Worm (Caenorhabditis elegans) whole organism, L4/young adult: ENCODE measurements around the gene fbxa-54.
A peak's percentile ranks its signal among the peaks of the same experiment; 100 is the strongest.

Source experiments
- W03F9.2 ChIP-seq: fragments of 150-350 bp; optimal IDR thresholded peaks from 2 replicates; lab custom pipeline; 2014; ENCODE audit warnings: missing biosample characterization, missing genetic modification characterization
- dao-5 ChIP-seq: sonication (generic microtip); optimal IDR thresholded peaks from 2 replicates; lab custom pipeline; 2016; ENCODE audit warnings: missing genotype, missing genetic modification characterization, moderate library complexity, missing compliant biosample characterization
- him-1 ChIP-seq: sonication (generic microtip); optimal IDR thresholded peaks from 2 replicates; lab custom pipeline; 2016; ENCODE audit warnings: missing genotype, missing genetic modification reagents, missing genetic modification characterization, missing compliant biosample characterization

Gene fbxa-54

DNA sequence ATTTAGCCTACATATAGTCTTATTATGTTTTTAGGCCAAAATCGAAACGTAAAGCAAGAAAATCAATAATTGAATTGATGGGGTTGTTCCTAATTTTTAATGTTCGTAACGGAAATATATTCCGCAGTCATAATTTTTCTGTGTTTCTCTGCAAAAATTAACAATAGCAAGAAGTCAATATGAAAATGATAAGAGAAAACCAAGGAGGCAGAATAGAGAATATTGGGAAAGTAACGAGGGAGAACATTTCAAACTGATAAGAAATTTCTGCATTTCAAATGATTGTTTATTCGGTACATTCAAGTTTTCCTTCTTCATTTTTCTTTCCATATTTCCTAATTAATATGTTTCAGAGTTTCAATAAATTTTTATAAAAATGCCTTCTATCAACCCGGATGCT is at the start of gene fbxa-54:
fbxa-54 (plus strand) TSS at position 354 of the 400 bp plus-strand sequence.
- no peak for TF ChIP-seq him-1 (tag; lab: Kevin White, UChicago)

DNA sequence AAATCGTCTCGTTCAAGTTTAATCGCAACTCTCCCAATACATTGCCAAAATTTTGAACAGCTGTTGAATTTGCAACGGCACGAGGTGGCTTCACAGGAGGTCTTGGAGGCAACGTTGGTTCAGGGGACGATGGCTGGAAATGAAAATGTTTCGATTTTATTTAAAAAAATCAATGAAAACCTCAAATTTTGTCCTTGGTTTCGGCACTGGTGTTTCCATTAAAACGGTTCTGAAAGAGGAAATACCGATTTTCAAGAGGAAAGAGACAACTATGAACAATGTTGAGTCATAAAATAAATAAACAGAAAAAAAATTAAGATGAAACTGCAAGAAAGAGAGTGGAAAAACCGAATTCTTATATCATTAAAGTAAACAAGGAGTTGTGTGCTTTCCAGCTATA is 48.8 kb upstream of the fbxa-54 start, which contains the start of gene F23H11.4:
F23H11.4 (minus strand) TSS at position 229 of the 400 bp plus-strand sequence.
- TF ChIP-seq dao-5 (no peak), him-1 (tag; lab: Kevin White, UChicago) (no peak), W03F9.2 (tag; lab: Kevin White, UChicago) (no peak)

DNA sequence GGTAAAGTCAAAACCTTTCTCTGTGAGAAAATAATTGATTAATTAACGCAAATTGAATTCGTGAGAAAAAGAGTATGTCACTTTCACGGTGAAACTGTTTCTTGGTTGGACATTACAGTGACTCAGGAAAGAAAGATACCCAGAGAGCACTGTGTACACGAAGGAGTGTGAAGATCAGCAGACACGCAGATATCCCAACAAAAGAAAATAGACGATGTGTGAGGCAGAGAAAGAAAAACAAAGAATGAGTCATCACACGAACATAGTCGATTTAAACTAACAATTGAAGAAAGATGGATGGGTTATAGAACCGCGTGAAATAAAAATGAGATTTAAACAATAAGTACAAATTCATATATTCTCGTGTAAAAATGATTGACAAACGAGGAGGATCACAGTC is 48.1 kb upstream of the fbxa-54 start:
- no peak for TF ChIP-seq him-1 (tag; lab: Kevin White, UChicago)
- TF ChIP-seq dao-5 = no peak
- TF ChIP-seq W03F9.2 (tag; lab: Kevin White, UChicago) = no peak

DNA sequence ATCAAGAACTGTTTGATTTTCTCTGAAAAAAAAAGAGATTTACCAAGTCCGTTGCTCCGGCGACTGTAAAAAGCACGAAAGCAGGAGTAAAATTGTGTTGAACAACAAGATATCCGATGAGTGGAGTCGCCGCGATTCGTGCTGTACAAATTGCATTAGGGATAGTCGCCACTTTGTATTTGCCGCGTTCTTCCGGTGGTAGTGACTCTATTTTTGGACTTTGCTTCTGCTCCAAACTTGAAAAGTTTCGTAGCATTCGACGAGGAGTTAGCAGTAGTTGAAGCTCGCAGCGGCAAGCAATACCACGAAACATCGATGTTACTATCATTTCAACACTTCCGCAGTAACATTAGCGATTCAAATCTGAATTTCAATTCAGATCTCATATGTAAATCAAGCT is 46.6 kb upstream of the fbxa-54 start, which contains the start of gene crls-1:
crls-1 (minus strand) TSS at position 363 of the 400 bp plus-strand sequence.
- no peak for TF ChIP-seq dao-5
- TF ChIP-seq him-1 (tag; lab: Kevin White, UChicago) = no peak
- TF ChIP-seq W03F9.2 (tag; lab: Kevin White, UChicago) = no peak

DNA sequence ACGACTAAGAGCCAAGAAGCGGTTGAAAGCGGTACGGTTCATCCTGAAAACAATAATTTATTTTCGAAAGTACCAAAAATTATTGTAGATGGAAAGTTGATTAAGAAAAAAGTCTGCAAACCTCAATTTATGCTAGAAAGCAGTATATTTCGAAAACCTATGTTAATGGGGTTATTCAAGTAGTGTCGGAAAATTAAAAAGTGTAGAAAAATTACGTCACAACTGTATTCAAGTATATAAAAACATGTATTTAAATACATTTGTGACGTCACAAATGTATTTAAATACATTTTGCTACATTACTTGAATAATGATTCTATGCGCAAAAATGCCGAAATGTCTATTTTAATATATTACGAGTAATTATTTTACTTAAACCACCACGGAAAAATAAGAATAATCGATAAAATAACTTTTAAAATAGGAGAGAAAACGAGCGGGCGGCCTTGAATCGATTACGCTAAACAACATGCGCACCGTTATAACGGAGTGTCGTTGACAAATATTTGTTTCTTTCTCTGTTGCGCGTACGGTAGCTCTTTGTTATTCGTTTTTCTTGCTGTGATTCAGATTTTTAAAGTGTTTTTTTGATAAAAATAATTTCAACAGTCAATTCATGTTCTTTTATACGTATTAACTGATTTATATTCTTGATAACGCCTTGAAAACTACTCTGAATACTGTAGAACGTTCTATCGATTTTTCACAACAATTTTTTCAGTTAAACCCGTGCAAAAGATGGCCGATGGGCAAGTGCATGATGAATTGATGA is 45.4 kb upstream of the fbxa-54 start, which contains the start of the genes F23H11.5 and bra-2:
F23H11.5 (minus strand) TSS at position 51 of the 772 bp plus-strand sequence.
bra-2 (plus strand) TSS at position 722 of the 772 bp plus-strand sequence.
- TF ChIP-seq dao-5 (no peak), W03F9.2 (tag; lab: Kevin White, UChicago) (no peak), him-1 (tag; lab: Kevin White, UChicago) (no peak)

DNA sequence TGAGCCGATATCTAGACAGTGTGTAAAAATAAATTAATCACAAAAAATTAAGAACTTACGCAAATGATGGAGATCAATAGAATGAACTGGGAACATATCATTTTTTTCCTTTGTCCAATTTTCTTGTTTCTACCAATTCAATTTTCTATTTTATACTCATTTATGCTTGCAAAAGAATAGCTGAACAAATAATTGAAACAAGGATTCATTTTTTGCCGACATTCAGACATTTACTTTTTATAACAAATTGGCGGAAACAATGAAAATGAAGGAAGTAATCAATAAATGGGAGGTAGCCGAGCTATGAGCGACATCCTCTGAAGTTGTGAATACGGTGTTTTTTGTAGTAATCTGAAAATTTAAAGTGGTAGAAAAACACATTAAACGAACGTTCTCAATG is 39.2 kb upstream of the fbxa-54 start, which contains the start of gene idpp-13:
idpp-13 (minus strand) TSS at position 101 of the 400 bp plus-strand sequence.
- TF ChIP-seq W03F9.2 (tag; lab: Kevin White, UChicago) (no peak), him-1 (tag; lab: Kevin White, UChicago) (no peak), dao-5 (no peak)

DNA sequence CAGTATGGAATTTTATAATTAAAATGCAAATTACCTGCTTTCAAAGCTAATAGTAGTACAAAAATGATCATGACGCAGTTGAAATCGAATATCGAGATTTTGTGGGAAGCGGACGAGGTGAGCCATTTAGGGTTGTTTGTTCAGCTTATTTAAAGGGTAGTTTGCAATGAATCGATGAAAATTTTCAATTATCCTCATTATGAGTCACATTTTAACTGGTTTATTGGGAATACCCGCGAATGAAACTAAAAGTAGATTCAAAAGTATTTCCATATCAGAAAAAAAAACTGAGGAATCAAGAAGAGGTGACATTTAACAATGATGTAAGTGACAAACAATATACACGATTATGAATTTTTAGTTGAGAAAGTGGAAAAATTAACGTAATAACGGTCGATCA is 36.8 kb upstream of the fbxa-54 start, which contains the start of gene F23H11.7:
F23H11.7 (minus strand) TSS at position 101 of the 400 bp plus-strand sequence.
- TF ChIP-seq W03F9.2 (tag; lab: Kevin White, UChicago) (no peak), him-1 (tag; lab: Kevin White, UChicago) (no peak)

DNA sequence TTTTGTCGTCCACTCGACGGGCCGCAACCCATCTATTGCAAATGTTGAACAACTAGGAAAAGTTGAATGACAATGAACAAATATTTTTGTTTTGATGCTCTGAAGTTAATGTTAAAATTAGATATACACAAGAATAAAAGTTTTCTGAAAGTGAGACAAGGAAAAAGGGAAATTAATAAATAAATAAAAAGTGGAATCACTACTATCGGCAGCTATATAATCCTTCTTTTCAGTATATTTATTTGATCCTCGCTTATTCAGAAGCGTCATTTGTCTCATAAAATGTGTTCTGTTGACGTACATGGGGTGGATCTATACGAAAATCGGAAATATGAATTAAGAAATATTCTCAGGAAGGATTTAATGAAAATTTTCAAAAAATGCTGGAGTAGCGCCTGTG is 29.9 kb upstream of the fbxa-54 start, which contains the start of gene pef-1:
pef-1 (minus strand) TSS at position 101 of the 400 bp plus-strand sequence.
- TF ChIP-seq him-1 (tag; lab: Kevin White, UChicago) = no peak
- no peak for TF ChIP-seq W03F9.2 (tag; lab: Kevin White, UChicago)
- no peak for TF ChIP-seq dao-5

DNA sequence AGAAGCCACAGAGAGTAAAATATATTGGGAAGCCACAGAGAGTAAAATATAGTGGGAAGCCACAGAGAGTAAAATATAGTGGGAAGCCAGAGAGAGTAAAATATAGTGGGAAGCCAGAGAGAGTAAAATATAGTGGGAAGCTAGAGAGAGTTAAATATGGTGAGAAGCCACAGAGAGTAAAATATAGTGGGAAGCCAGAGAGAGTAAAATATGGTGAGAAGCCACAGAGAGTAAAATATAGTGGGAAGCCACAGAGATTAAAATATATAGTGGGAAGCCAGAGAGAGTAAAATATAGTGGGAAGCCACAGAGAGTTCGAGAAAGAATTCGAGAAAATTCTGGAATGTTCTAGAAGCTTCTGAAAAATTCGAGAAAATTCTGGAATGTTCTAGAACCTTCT is 24.7 kb upstream of the fbxa-54 start:
- peak; percentile 29 for TF ChIP-seq dao-5

DNA sequence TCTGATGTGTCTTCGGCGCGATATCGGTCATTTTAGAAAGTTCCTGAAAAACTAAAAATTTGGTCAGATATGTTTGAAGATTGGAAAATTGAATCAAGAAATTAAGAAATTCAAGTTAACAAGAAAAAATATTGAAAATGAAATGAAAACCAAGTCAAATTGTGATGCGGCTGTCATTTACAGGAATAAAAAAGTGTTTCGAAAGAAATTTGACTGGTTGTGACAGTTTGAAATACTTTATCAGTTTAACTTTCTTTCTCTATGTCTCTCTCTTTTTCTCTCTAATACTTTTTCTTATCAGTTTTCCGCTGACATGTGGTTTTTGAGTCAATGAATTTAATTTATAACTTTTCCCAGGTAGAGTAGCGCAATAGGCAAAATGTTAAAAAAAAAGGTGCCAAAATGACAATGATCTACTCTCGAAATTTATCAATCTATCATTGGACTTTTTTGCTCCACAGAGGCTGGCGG is 20.1 kb upstream of the fbxa-54 start, which contains the start of gene fbxa-55:
fbxa-55 (minus strand) TSS at position 51 of the 471 bp plus-strand sequence.
- TF ChIP-seq dao-5 (no peak), W03F9.2 (tag; lab: Kevin White, UChicago) (no peak), him-1 (tag; lab: Kevin White, UChicago) (no peak)

DNA sequence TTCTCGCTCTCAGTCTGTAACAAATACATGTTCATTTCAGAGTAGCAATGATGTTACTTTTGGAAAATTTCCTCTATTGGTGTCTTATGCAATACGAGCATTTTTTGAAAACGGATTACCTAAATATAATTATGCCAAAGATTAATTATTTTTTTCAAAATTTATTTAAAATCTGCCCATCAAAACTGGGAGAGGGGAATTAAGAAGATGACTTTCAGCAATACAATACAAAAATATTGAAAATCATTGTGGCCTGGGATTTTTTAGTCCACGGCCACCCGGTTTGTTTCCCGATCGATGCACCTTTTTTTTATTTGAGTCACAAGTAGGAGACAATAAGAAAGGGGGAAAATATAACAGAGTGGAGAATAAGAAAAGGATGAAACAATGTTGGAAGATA is 18.2 kb upstream of the fbxa-54 start, which contains the start of gene fbxa-56:
fbxa-56 (minus strand) TSS at position 101 of the 400 bp plus-strand sequence.
- no peak for TF ChIP-seq dao-5
- TF ChIP-seq him-1 (tag; lab: Kevin White, UChicago) = no peak

DNA sequence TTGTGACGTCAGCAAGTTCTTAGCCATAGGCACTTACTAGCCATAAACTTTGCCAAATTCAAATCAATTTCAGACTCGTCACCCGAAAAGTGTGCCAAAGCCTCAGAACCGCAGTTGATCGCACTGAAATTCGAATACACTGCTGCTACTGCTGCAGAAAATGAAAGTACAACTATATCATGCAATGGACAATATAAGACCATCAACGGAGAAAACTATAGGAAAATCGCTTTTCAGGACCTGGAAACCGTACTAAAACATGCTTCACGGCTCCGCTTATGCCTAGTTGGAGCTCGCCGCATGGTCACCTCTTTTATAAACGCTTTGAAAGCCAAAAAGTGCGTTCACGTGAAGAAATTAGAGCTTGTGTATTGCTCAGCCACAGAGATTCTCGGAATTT is 17.6 kb upstream of the fbxa-54 start, which contains the start of gene fbxa-22:
fbxa-22 (plus strand) TSS at position 301 of the 400 bp plus-strand sequence.
- TF ChIP-seq dao-5 = no peak
- TF ChIP-seq him-1 (tag; lab: Kevin White, UChicago) = no peak
- no peak for TF ChIP-seq W03F9.2 (tag; lab: Kevin White, UChicago)

DNA sequence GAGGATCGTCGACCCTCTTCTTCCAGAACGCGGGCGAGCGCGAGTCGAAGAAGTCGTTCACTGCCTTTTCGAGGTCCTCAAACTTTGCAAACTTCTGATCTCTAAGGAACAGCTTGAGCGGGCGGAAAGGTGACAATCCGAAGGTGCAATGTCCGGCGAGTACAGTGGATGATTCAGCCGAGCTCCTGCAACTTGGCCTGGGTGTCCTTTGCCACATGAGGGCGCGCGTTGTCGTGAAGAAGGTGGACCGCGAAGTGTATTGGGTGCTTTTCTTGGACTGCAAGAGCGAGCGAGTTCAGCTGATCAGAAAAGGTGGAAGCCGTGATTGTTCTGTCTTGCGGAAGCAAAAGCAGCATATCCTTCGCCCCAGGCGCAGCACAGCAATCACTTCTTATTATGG is 14.2 kb upstream of the fbxa-54 start:
- TF ChIP-seq W03F9.2 (tag; lab: Kevin White, UChicago) (no peak), dao-5 (no peak), him-1 (tag; lab: Kevin White, UChicago) (no peak)

DNA sequence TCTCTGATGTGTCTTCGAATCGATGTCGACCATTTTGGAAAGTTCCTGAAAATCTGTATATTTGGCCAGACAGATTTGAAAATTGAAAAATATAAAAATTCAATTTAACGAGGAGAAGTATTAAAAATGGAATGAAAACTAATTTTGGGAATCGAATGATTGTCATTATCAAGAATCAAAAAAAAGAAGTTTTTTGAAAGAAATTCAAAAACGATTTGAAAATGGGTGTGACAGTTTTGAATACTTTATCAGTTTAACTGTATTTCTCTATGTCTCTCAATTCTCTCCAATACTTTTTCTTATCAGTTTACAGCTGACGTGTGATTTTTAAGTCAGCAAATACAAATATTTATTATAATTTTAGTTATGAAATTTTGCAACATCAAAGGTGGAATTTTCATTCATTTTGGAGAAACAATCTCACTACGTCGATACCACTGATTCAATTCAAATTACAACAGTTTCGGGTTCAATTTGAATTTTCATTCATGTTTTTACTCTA is 12.7 kb upstream of the fbxa-54 start, which contains the start of gene fbxa-59:
fbxa-59 (minus strand) TSS at position 51 of the 502 bp plus-strand sequence.
- TF ChIP-seq dao-5 = no peak
- TF ChIP-seq W03F9.2 (tag; lab: Kevin White, UChicago) = no peak
- TF ChIP-seq him-1 (tag; lab: Kevin White, UChicago) = no peak
